Worm (Caenorhabditis elegans) whole organism, L1 larva: ENCODE results near the gene twk-2.

ENCODE experiments used
- C04F5.9 ChIP-seq: sonication (generic microtip); optimal IDR thresholded peaks from 2 replicates; lab custom pipeline; 2016; ENCODE audit warnings: missing genetic modification characterization, missing compliant biosample characterization
- F16B12.6 ChIP-seq: fragments of 150-350 bp; optimal IDR thresholded peaks from 2 replicates; lab custom pipeline; 2014; ENCODE audit warnings: missing biosample characterization, missing genetic modification characterization
- Y116A8C.19 ChIP-seq: sonication (generic microtip); optimal IDR thresholded peaks from 2 replicates; lab custom pipeline; 2016; ENCODE audit warnings: missing compliant biosample characterization, missing genetic modification characterization, borderline replicate concordance
- ama-1 ChIP-seq: fragments of 150-350 bp; optimal IDR thresholded peaks from 2 replicates; lab custom pipeline; 2014
- blmp-1 ChIP-seq: fragments of 150-350 bp; optimal IDR thresholded peaks from 2 replicates; lab custom pipeline; 2014; ENCODE audit warnings: missing biosample characterization, missing genetic modification characterization
- ceh-82 ChIP-seq, 3 experiments: fragments of 150-350 bp in 1 of 3; sonication (generic microtip) in 2 of 3; optimal IDR thresholded peaks; 2 replicates each; lab custom pipeline; 2014 to 2017; ENCODE audit warnings: missing biosample characterization in 3 of 3, missing genetic modification characterization in 3 of 3
- dpl-1 ChIP-seq, 3 experiments: fragments of 150-350 bp in 2 of 3; sonication (generic microtip) in 1 of 3; optimal IDR thresholded peaks; 2 replicates each; lab custom pipeline; 2014 to 2017; ENCODE audit warnings: missing biosample characterization in 3 of 3, missing genetic modification characterization in 3 of 3, missing genetic modification reagents in 3 of 3
- elt-3 ChIP-seq, 6 experiments: fragments of 150-350 bp in 1 of 6; sonication (generic microtip); optimal IDR thresholded peaks; 2 replicates each; lab custom pipeline; 2017 to 2018; ENCODE audit warnings: missing biosample characterization in 6 of 6, missing genetic modification characterization in 6 of 6, inconsistent platforms in 1 of 6
- hlh-17 ChIP-seq: fragments of 200-800 bp; sonication (Bioruptor generic); optimal IDR thresholded peaks from 2 replicates; lab custom pipeline; 2018; ENCODE audit warnings: missing genetic modification characterization, mild to moderate bottlenecking, missing compliant biosample characterization, moderate library complexity, borderline replicate concordance
- irx-1 ChIP-seq: sonication (generic microtip); optimal IDR thresholded peaks from 2 replicates; lab custom pipeline; 2016; ENCODE audit warnings: missing genetic modification characterization, missing compliant biosample characterization
- jun-1 ChIP-seq: fragments of 150-350 bp; optimal IDR thresholded peaks from 2 replicates; lab custom pipeline; 2014; ENCODE audit warnings: missing biosample characterization, missing genetic modification reagents, missing genetic modification characterization
- lin-13 ChIP-seq: fragments of 150-350 bp; optimal IDR thresholded peaks from 2 replicates; lab custom pipeline; 2014; ENCODE audit warnings: missing biosample characterization, missing genetic modification reagents, missing genetic modification characterization
- lin-14 ChIP-seq: fragments of 200-800 bp; sonication (Bioruptor generic); optimal IDR thresholded peaks from 2 replicates; lab custom pipeline; 2018; ENCODE audit warnings: mild to moderate bottlenecking, missing genetic modification characterization, moderate library complexity, missing compliant biosample characterization
- lin-15B ChIP-seq: fragments of 150-350 bp; sonication (generic microtip); optimal IDR thresholded peaks from 3 replicates; lab custom pipeline; 2014; ENCODE audit warnings: missing biosample characterization, missing genetic modification characterization
- lin-35 ChIP-seq, 2 experiments: fragments of 150-350 bp; optimal IDR thresholded peaks; 2 replicates each; lab custom pipeline; 2014; ENCODE audit warnings: missing biosample characterization in 2 of 2, missing genetic modification characterization in 2 of 2, missing genetic modification reagents in 2 of 2
- lin-39 ChIP-seq: fragments of 150-350 bp; optimal IDR thresholded peaks from 2 replicates; lab custom pipeline; 2014; ENCODE audit warnings: missing biosample characterization, missing genetic modification reagents, missing genetic modification characterization
- lir-3 ChIP-seq: sonication (generic microtip); optimal IDR thresholded peaks from 2 replicates; lab custom pipeline; 2016; ENCODE audit warnings: mild to moderate bottlenecking, missing genetic modification characterization, moderate library complexity, missing compliant biosample characterization; ENCODE audit not compliant: poor library complexity
- lsy-2 ChIP-seq, 2 experiments: fragments of 150-350 bp; optimal IDR thresholded peaks; 2 replicates each; lab custom pipeline; 2014; ENCODE audit warnings: missing biosample characterization in 2 of 2, missing genetic modification characterization in 2 of 2
- mab-9 ChIP-seq: fragments of 200-800 bp; sonication (Bioruptor generic); IDR thresholded peaks from 2 replicates; pipeline ENCODE4 v1.3.6; 2022; ENCODE audit warnings: missing genetic modification reagents, missing genetic modification characterization, missing compliant biosample characterization
- mdl-1 ChIP-seq, 2 experiments: fragments of 150-350 bp; optimal IDR thresholded peaks; 2 replicates each; lab custom pipeline; 2014 to 2017; ENCODE audit warnings: missing biosample characterization in 2 of 2, missing genetic modification characterization in 2 of 2, inconsistent platforms in 1 of 2
- nhr-11 ChIP-seq: fragments of 150-350 bp; optimal IDR thresholded peaks from 2 replicates; lab custom pipeline; 2014; ENCODE audit warnings: missing biosample characterization, missing genetic modification characterization
- nhr-47 ChIP-seq: sonication (generic microtip); optimal IDR thresholded peaks from 2 replicates; lab custom pipeline; 2016; ENCODE audit warnings: mild to moderate bottlenecking, missing genetic modification characterization, moderate library complexity, missing compliant biosample characterization
- nhr-71 ChIP-seq: sonication (generic microtip); optimal IDR thresholded peaks from 2 replicates; lab custom pipeline; 2016; ENCODE audit warnings: mild to moderate bottlenecking, missing genetic modification characterization, moderate library complexity, missing compliant biosample characterization
- nhr-76 ChIP-seq: sonication (generic microtip); optimal IDR thresholded peaks from 2 replicates; lab custom pipeline; 2017; ENCODE audit warnings: missing biosample characterization, missing genetic modification characterization
- nhr-85 ChIP-seq: sonication (generic microtip); peaks from one replicate; lab custom pipeline; 2016; ENCODE audit warnings: missing genetic modification characterization, inconsistent platforms, missing compliant biosample characterization
- pag-3 ChIP-seq: sonication (generic microtip); optimal IDR thresholded peaks from 2 replicates; lab custom pipeline; 2017; ENCODE audit warnings: missing genetic modification characterization, mild to moderate bottlenecking, missing compliant biosample characterization, antibody characterized with exemption, borderline replicate concordance; ENCODE audit not compliant: insufficient read depth
- pqm-1 ChIP-seq: sonication (generic microtip); optimal IDR thresholded peaks from 3 replicates; lab custom pipeline; 2017; ENCODE audit warnings: missing biosample characterization, missing genetic modification characterization
- skn-1 ChIP-seq: fragments of 150-350 bp; optimal IDR thresholded peaks from 2 replicates; lab custom pipeline; 2014; ENCODE audit warnings: missing biosample characterization, missing genetic modification characterization
- sox-4 ChIP-seq: sonication (generic microtip); optimal IDR thresholded peaks from 2 replicates; lab custom pipeline; 2016; ENCODE audit warnings: missing genetic modification characterization, missing compliant biosample characterization
- sptf-1 ChIP-seq: fragments of 150-350 bp; optimal IDR thresholded peaks from 2 replicates; lab custom pipeline; 2014; ENCODE audit warnings: missing biosample characterization, missing genetic modification characterization
- tbx-2 ChIP-seq: sonication (generic microtip); optimal IDR thresholded peaks from 2 replicates; lab custom pipeline; 2016; ENCODE audit warnings: missing genetic modification characterization, missing compliant biosample characterization
- unc-98 ChIP-seq: fragments of 200-800 bp; sonication (Bioruptor generic); IDR thresholded peaks from 2 replicates; pipeline ENCODE4 v1.3.6; 2022; ENCODE audit warnings: missing genetic modification characterization, missing compliant biosample characterization
- ztf-11 ChIP-seq, 2 experiments: sonication (generic microtip); optimal IDR thresholded peaks; 2 replicates each; lab custom pipeline; 2016 to 2017; ENCODE audit warnings: missing genetic modification characterization in 2 of 2, missing biosample characterization in 1 of 2, missing compliant biosample characterization in 1 of 2

twk-2 gene

DNA sequence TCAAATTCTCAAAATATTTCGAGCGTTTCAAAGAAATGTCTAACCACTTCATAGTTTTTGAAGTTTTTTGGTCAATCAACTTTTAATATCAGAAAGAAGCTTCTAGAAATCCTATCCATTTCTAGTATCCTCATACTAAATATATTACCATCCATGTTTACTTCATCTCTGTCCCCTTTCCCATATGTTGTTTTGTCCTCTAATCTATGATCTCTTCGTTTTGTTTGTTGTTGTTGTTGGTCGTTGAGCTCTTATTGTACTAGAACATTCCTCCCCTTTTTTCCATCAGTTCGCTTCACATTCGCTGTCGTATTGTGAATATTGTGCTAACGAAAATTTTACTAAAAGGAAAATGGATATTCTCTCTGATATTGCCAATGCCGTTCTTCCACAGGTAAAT lies 35.6 kb downstream of the twk-2 start, which contains the start of gene sod-5:
sod-5 (plus strand) TSS at position 301 of the 400 bp plus-strand sequence.
- no peak for TF ChIP-seq nhr-76 (tag; lab: Kevin White, UChicago)
- no peak for TF ChIP-seq nhr-71 (tag; lab: Kevin White, UChicago)
- TF ChIP-seq C04F5.9 (tag; lab: Kevin White, UChicago) = no peak
- TF ChIP-seq mab-9 (GFP tag; lab: Robert Waterston, UW) = no peak
- TF ChIP-seq jun-1 (tag; lab: Kevin White, UChicago) = no peak
- TF ChIP-seq nhr-47 = no peak

DNA sequence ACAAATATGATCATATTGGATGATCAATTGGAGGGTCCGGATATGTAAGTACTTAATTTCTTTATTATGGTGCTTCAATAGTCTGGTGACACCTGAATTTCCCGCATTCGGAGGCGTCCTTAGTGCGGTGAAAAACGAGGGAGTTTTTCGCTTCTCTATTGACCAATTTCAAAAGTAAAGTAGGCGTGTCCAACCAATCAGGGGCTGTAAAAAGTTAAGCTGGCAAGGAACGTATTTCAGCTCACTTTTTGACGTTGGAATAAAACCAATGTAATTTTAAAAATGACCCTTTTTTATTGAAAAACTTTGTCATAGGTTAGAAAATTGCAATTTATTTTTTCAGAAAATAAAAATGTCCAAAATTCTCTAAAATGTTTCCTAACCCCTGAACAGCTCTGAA lies 43.3 kb downstream of the twk-2 start:
- TF ChIP-seq lir-3 (tag; lab: Kevin White, UChicago) (no peak), blmp-1 (no peak), Y116A8C.19 (no peak), lin-15B (tag; lab: Kevin White, UChicago) (no peak), unc-98 (GFP tag; lab: Robert Waterston, UW) (no peak), nhr-11 (tag; lab: Kevin White, UChicago) (no peak), mdl-1 (tag; optimal IDR thresholded peaks at IDR 0.05; lab: Kevin White, UChicago) (no peak), sox-4 (tag; lab: Kevin White, UChicago) (no peak), lsy-2 (tag; optimal IDR thresholded peaks at IDR 0.05; lab: Kevin White, UChicago) (no peak), ama-1 (lab: Kevin White, UChicago) (no peak), lin-13 (no peak), nhr-85 (tag; lab: Kevin White, UChicago) (no peak), lin-14 (no peak), lin-35 (GFP tag; optimal IDR thresholded peaks at IDR 0.05; lab: Kevin White, UChicago) (no peak), F16B12.6 (tag; lab: Kevin White, UChicago) (no peak), pqm-1 (tag; lab: Kevin White, UChicago) (no peak), ztf-11 (tag; optimal IDR thresholded peaks at IDR 0.05; lab: Kevin White, UChicago) (no peak), lin-39 (tag; lab: Kevin White, UChicago) (no peak)

DNA sequence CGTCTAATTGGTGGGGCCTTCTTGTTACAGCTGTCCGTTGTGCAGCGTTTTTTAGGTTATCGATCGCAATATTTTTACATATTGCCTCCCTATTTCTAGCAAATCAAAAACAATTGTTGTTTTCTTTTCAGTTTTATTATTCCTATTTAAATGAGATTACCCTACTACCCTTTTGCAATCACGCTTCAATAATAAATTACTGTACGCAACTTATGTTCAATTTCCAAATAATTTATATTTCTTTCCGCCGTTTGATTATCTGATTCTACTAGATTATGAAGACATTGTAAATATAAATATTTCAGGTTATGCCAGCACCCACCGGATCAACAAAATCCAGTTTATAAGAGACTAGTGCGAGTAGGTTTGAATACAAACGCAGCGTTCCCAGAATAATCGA lies 47.6 kb downstream of the twk-2 start, which contains the start of gene ZK430.5:
ZK430.5 (plus strand) TSS at position 301 of the 400 bp plus-strand sequence.
- no peak for TF ChIP-seq hlh-17 (GFP tag; lab: Kevin White, UChicago)
- TF ChIP-seq ceh-82 (tag; optimal IDR thresholded peaks at IDR 0.05; lab: Kevin White, UChicago) = no peak
- TF ChIP-seq sptf-1 (tag; lab: Kevin White, UChicago) = no peak
- TF ChIP-seq mdl-1 (tag; optimal IDR thresholded peaks at IDR 0.05; lab: Kevin White, UChicago) = no peak
- no peak for TF ChIP-seq mab-9 (GFP tag; lab: Robert Waterston, UW)
- no peak for TF ChIP-seq skn-1
- TF ChIP-seq, all 84 proteins: peak for 0

DNA sequence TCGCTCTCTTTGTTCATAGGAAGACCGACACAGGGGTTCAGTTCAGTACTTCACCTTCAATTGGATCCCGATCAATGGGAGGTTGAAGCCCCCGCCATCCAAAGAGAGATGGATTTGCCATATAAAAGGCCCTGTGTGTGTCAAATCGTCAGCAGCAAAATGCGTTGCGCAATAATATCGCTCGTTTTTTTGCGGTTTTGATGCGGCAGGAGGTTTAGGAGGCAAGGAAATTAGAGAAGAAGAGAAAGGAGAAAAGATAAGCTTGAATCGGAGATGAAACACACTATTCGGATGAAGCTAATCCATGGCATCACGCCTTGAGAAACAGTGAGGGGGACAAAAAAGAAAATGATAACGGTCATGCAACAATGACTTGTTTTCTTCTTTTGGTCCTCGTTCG lies 58.5 kb downstream of the twk-2 start:
- TF ChIP-seq dpl-1 (GFP tag; optimal IDR thresholded peaks at IDR 0.05; lab: Kevin White, UChicago) = no peak
- peak; percentile 48 for TF ChIP-seq blmp-1
- TF ChIP-seq, all 84 proteins: peak for 1

DNA sequence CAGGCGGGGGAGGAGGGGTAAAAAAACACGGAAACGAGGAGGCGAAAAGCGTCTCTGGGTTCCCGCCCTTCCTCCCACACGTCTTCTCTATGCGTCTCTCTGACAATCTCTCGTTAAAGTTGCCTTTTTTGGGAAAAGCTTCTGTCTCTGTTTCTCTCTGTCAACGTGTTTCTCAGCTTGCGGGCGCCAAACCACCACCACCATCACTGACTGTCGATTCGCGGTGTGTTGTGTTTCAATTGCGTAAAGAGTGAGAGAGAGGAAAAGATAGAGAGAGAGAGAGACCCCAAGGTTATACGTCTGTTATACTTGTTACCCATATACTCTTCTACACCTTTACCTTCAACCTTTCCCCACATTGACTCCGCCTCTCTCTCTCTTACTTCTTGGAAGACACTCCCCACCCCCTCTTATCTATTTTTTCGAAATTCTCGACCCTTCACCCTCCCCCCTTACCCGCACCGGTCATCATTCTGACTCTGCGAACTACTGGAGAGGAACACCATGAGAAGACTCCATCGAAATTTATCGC lies 60.4 kb downstream of the twk-2 start, which contains the start of gene mlt-7:
mlt-7 (plus strand) TSS at position 482 of the 532 bp plus-strand sequence.
- TF ChIP-seq lsy-2 (tag; optimal IDR thresholded peaks at IDR 0.05; lab: Kevin White, UChicago) = peak in 1 of 2 experiments; percentile 25
- peak; percentile 33 for TF ChIP-seq lin-14
- TF ChIP-seq pag-3 (tag; lab: Kevin White, UChicago) = no peak
- TF ChIP-seq nhr-85 (tag; lab: Kevin White, UChicago) = peak; percentile 66
- TF ChIP-seq blmp-1 = peak; percentile 45
- peak in 3 of 6 experiments; percentile 8 to 14 (median 10) for TF ChIP-seq elt-3 (tag; optimal IDR thresholded peaks at IDR 0.05; lab: Kevin White, UChicago)
- TF ChIP-seq dpl-1 (GFP tag; optimal IDR thresholded peaks at IDR 0.05; lab: Kevin White, UChicago) = peak in 1 of 3 experiments; percentile 12
- no peak for TF ChIP-seq irx-1
- TF ChIP-seq ceh-82 (tag; optimal IDR thresholded peaks at IDR 0.05; lab: Kevin White, UChicago) = no peak
- no peak for TF ChIP-seq lin-15B (tag; lab: Kevin White, UChicago)
- no peak for TF ChIP-seq tbx-2 (tag; lab: Kevin White, UChicago)
- peak in 1 of 2 experiments; percentile 18 for TF ChIP-seq lin-35 (GFP tag; optimal IDR thresholded peaks at IDR 0.05; lab: Kevin White, UChicago)
